Worm (Caenorhabditis elegans) whole organism, early embryonic: ENCODE data around the gene C14B9.2.

Experiments
- B0310.2 ChIP-seq: sonication (generic microtip); optimal IDR thresholded peaks from 2 replicates; lab custom pipeline; 2016; ENCODE audit warnings: mild to moderate bottlenecking, missing genetic modification characterization, missing compliant biosample characterization
- F13C5.2 ChIP-seq: sonication (generic microtip); optimal IDR thresholded peaks from 2 replicates; lab custom pipeline; 2017; ENCODE audit warnings: mild to moderate bottlenecking, missing genetic modification characterization, inconsistent platforms, missing compliant biosample characterization
- aly-1 ChIP-seq: sonication (generic microtip); optimal IDR thresholded peaks from 2 replicates; lab custom pipeline; 2016; ENCODE audit warnings: missing genetic modification characterization, missing compliant biosample characterization
- ama-1 ChIP-seq: fragments of 150-350 bp; optimal IDR thresholded peaks from 2 replicates; lab custom pipeline; 2014
- ceh-13 ChIP-seq: fragments of 200-800 bp; sonication (Bioruptor generic); optimal IDR thresholded peaks from 2 replicates; lab custom pipeline; 2018; ENCODE audit warnings: mild to moderate bottlenecking, missing genetic modification characterization, missing compliant biosample characterization
- ceh-36 ChIP-seq: sonication (generic microtip); optimal IDR thresholded peaks from 2 replicates; lab custom pipeline; 2016; ENCODE audit warnings: missing genetic modification characterization, inconsistent platforms, missing compliant biosample characterization
- ets-7 ChIP-seq: sonication (generic microtip); optimal IDR thresholded peaks from 2 replicates; lab custom pipeline; 2016; ENCODE audit warnings: missing genotype, missing genetic modification characterization, missing compliant biosample characterization
- flt-1 ChIP-seq: fragments of 200-800 bp; sonication (Bioruptor generic); IDR thresholded peaks from 2 replicates; pipeline ENCODE4 v1.3.6; 2022; ENCODE audit warnings: missing genetic modification characterization, missing compliant biosample characterization
- hmbx-1 ChIP-seq: sonication (generic microtip); optimal IDR thresholded peaks from 2 replicates; lab custom pipeline; 2016; ENCODE audit warnings: mild to moderate bottlenecking, missing genetic modification characterization, missing compliant biosample characterization
- hmg-4 ChIP-seq: fragments of 200-800 bp; sonication (Bioruptor generic); optimal IDR thresholded peaks from 2 replicates; lab custom pipeline; 2018; ENCODE audit warnings: mild to moderate bottlenecking, missing genetic modification characterization, missing compliant biosample characterization
- hnd-1 ChIP-seq: sonication (generic microtip); optimal IDR thresholded peaks from 2 replicates; lab custom pipeline; 2016; ENCODE audit warnings: missing genetic modification characterization, missing compliant biosample characterization
- pes-1 ChIP-seq: fragments of 200-800 bp; sonication (Bioruptor generic); IDR thresholded peaks from 2 replicates; pipeline ENCODE4 v1.3.6; 2022; ENCODE audit warnings: missing genetic modification reagents, missing genetic modification characterization, missing compliant biosample characterization
- scrt-1 ChIP-seq: fragments of 200-800 bp; sonication (Bioruptor generic); IDR thresholded peaks from 2 replicates; pipeline ENCODE4 v1.3.6; 2022; ENCODE audit warnings: missing genetic modification characterization, missing compliant biosample characterization
- sea-1 ChIP-seq: fragments of 200-800 bp; sonication (Bioruptor generic); conservative IDR thresholded peaks from 2 replicates; pipeline ENCODE4 v1.3.6; 2022; ENCODE audit warnings: missing genetic modification characterization, missing compliant biosample characterization
- tbx-11 ChIP-seq: fragments of 200-800 bp; sonication (Bioruptor generic); IDR thresholded peaks from 2 replicates; pipeline ENCODE4 v1.3.6; 2022; ENCODE audit warnings: missing genetic modification characterization, missing compliant biosample characterization
- tbx-37 ChIP-seq: fragments of 200-800 bp; sonication (Bioruptor generic); conservative IDR thresholded peaks from 2 replicates; pipeline ENCODE4 v1.3.6; 2022; ENCODE audit warnings: missing genetic modification reagents, missing genetic modification characterization, missing compliant biosample characterization
- tra-4 ChIP-seq: sonication (generic microtip); optimal IDR thresholded peaks from 2 replicates; lab custom pipeline; 2017; ENCODE audit warnings: missing genetic modification characterization, missing compliant biosample characterization

Gene C14B9.2

ce11 chrIII:8154423-8154822 lies 21.0 kb downstream of the C14B9.2 start:
- no peak for TF ChIP-seq ceh-36 (tag; lab: Kevin White, UChicago)
- no peak for TF ChIP-seq sea-1 (GFP tag; lab: Robert Waterston, UW)
- no peak for TF ChIP-seq hnd-1 (tag; lab: Kevin White, UChicago)
- no peak for TF ChIP-seq B0310.2 (tag; lab: Kevin White, UChicago)
- TF ChIP-seq pes-1, result no peak
- no peak for TF ChIP-seq hmbx-1
- no peak for TF ChIP-seq aly-1 (tag; lab: Kevin White, UChicago)
- TF ChIP-seq scrt-1 (GFP tag; lab: Robert Waterston, UW), result no peak
- no peak for TF ChIP-seq flt-1

- TF ChIP-seq ceh-13 (GFP tag; lab: Kevin White, UChicago) (no peak), ets-7 (tag; lab: Kevin White, UChicago) (no peak), tbx-37 (GFP tag; lab: Robert Waterston, UW) (no peak), B0310.2 (tag; lab: Kevin White, UChicago) (no peak), ama-1 (lab: Kevin White, UChicago) (no peak), hnd-1 (tag; lab: Kevin White, UChicago) (no peak)
These were observed 21.7 kb downstream of the C14B9.2 start, which contains the start of gene D2007.1 for ce11 chrIII:8155166-8155565. Gene D2007.1, plus strand, starts transcription at chrIII:8155466.

ce11 chrIII:8158140-8158786 lies 24.8 kb downstream of the C14B9.2 start, which contains the start of gene atg-13:
Gene atg-13, minus strand, starts transcription at chrIII:8158190.
- TF ChIP-seq flt-1 (no peak), scrt-1 (GFP tag; lab: Robert Waterston, UW) (no peak), hnd-1 (tag; lab: Kevin White, UChicago) (no peak), hmg-4 (GFP tag; lab: Kevin White, UChicago) (no peak), ama-1 (lab: Kevin White, UChicago) (no peak), tbx-37 (GFP tag; lab: Robert Waterston, UW) (no peak), hmbx-1 (no peak), sea-1 (GFP tag; lab: Robert Waterston, UW) (no peak), F13C5.2 (tag; lab: Kevin White, UChicago) (no peak), tra-4 (tag; lab: Kevin White, UChicago) (no peak), pes-1 (no peak), aly-1 (tag; lab: Kevin White, UChicago) (no peak), tbx-11 (GFP tag; lab: Robert Waterston, UW) (no peak), B0310.2 (tag; lab: Kevin White, UChicago) (no peak), ceh-13 (GFP tag; lab: Kevin White, UChicago) (no peak)

ce11 chrIII:8161238-8161637 lies 27.8 kb downstream of the C14B9.2 start, which contains the start of gene inpp-5K:
Gene inpp-5K, minus strand, starts transcription at chrIII:8161338.
- TF ChIP-seq tbx-37 (GFP tag; lab: Robert Waterston, UW) (no peak), scrt-1 (GFP tag; lab: Robert Waterston, UW) (no peak), pes-1 (no peak), hmbx-1 (no peak), hnd-1 (tag; lab: Kevin White, UChicago) (no peak), ets-7 (tag; lab: Kevin White, UChicago) (no peak), ceh-13 (GFP tag; lab: Kevin White, UChicago) (no peak), ceh-36 (tag; lab: Kevin White, UChicago) (no peak), tra-4 (tag; lab: Kevin White, UChicago) (no peak), sea-1 (GFP tag; lab: Robert Waterston, UW) (no peak), flt-1 (no peak), aly-1 (tag; lab: Kevin White, UChicago) (no peak), tbx-11 (GFP tag; lab: Robert Waterston, UW) (no peak), hmg-4 (GFP tag; lab: Kevin White, UChicago) (no peak), F13C5.2 (tag; lab: Kevin White, UChicago) (no peak), ama-1 (lab: Kevin White, UChicago) (no peak), B0310.2 (tag; lab: Kevin White, UChicago) (no peak)

- no peak for TF ChIP-seq tbx-37 (GFP tag; lab: Robert Waterston, UW)
- TF ChIP-seq scrt-1 (GFP tag; lab: Robert Waterston, UW), result no peak
- TF ChIP-seq flt-1, result no peak
- no peak for TF ChIP-seq aly-1 (tag; lab: Kevin White, UChicago)
- no peak for TF ChIP-seq hnd-1 (tag; lab: Kevin White, UChicago)
These were observed 29.8 kb downstream of the C14B9.2 start, which contains the start of gene bath-42 for ce11 chrIII:8163283-8163682. Gene bath-42, minus strand, starts transcription at chrIII:8163383.

ce11 chrIII:8163788-8164423 lies 30.4 kb downstream of the C14B9.2 start, which contains the start of gene prp-8:
Gene prp-8, plus strand, starts transcription at chrIII:8164373.
- TF ChIP-seq ceh-36 (tag; lab: Kevin White, UChicago) (no peak), flt-1 (peak; percentile 38; the same call in 1 of the 2 replicates), B0310.2 (tag; lab: Kevin White, UChicago) (no peak), hmg-4 (GFP tag; lab: Kevin White, UChicago) (peak; percentile 60), pes-1 (no peak), tra-4 (tag; lab: Kevin White, UChicago) (no peak), tbx-37 (GFP tag; lab: Robert Waterston, UW) (peak; percentile 47; the same call in 1 of the 2 replicates), F13C5.2 (tag; lab: Kevin White, UChicago) (peak; percentile 41)

- no peak for TF ChIP-seq sea-1 (GFP tag; lab: Robert Waterston, UW)
- no peak for TF ChIP-seq hmg-4 (GFP tag; lab: Kevin White, UChicago)
- TF ChIP-seq F13C5.2 (tag; lab: Kevin White, UChicago), result no peak
- no peak for TF ChIP-seq scrt-1 (GFP tag; lab: Robert Waterston, UW)
- TF ChIP-seq ets-7 (tag; lab: Kevin White, UChicago), result no peak
- no peak for TF ChIP-seq pes-1
- TF ChIP-seq ama-1 (lab: Kevin White, UChicago), result no peak
- no peak for TF ChIP-seq aly-1 (tag; lab: Kevin White, UChicago)
- TF ChIP-seq ceh-13 (GFP tag; lab: Kevin White, UChicago), result no peak
- TF ChIP-seq tra-4 (tag; lab: Kevin White, UChicago), result no peak
- no peak for TF ChIP-seq tbx-37 (GFP tag; lab: Robert Waterston, UW)
- no peak for TF ChIP-seq tbx-11 (GFP tag; lab: Robert Waterston, UW)
- TF ChIP-seq hmbx-1, result no peak
- TF ChIP-seq B0310.2 (tag; lab: Kevin White, UChicago), result no peak
- TF ChIP-seq hnd-1 (tag; lab: Kevin White, UChicago), result no peak
- TF ChIP-seq ceh-36 (tag; lab: Kevin White, UChicago), result no peak
- TF ChIP-seq flt-1, result no peak
These were observed 31.3 kb downstream of the C14B9.2 start for ce11 chrIII:8164771-8165170.
